Worm (Caenorhabditis elegans) whole organism, mixed stage, embryonic: ENCODE results near the gene cdh-7.

Experiments
- M03D4.4 ChIP-seq: sonication (generic microtip); optimal IDR thresholded peaks from 2 replicates; lab custom pipeline; 2017; ENCODE audit warnings: mild to moderate bottlenecking, missing genetic modification characterization, missing compliant biosample characterization
- bed-3 ChIP-seq: fragments of 200-800 bp; sonication (Bioruptor generic); optimal IDR thresholded peaks from 3 replicates; lab custom pipeline; 2018; ENCODE audit warnings: mild to moderate bottlenecking, missing genetic modification characterization, moderate library complexity, missing compliant biosample characterization
- blmp-1 ChIP-seq: fragments of 150-350 bp; optimal IDR thresholded peaks from 2 replicates; lab custom pipeline; 2014; ENCODE audit warnings: missing biosample characterization, missing genetic modification characterization
- ceh-39 ChIP-seq: fragments of 150-350 bp; optimal IDR thresholded peaks from 2 replicates; lab custom pipeline; 2014; ENCODE audit warnings: missing biosample characterization, missing genetic modification characterization
- ceh-43 ChIP-seq: fragments of 200-800 bp; sonication (Bioruptor generic); optimal IDR thresholded peaks from 2 replicates; lab custom pipeline; 2018; ENCODE audit warnings: mild to moderate bottlenecking, missing genetic modification characterization, moderate library complexity, missing compliant biosample characterization
- ceh-83 ChIP-seq: fragments of 200-800 bp; sonication (Bioruptor generic); optimal IDR thresholded peaks from 2 replicates; lab custom pipeline; 2018; ENCODE audit warnings: mild to moderate bottlenecking, missing genetic modification characterization, missing compliant biosample characterization
- ces-1 ChIP-seq: fragments of 150-350 bp; optimal IDR thresholded peaks from 2 replicates; lab custom pipeline; 2014; ENCODE audit warnings: missing biosample characterization, missing genetic modification reagents, missing genetic modification characterization
- cnd-1 ChIP-seq: fragments of 200-800 bp; sonication (Bioruptor generic); optimal IDR thresholded peaks from 2 replicates; lab custom pipeline; 2018; ENCODE audit warnings: mild to moderate bottlenecking, missing genetic modification characterization, missing compliant biosample characterization
- drap-1 ChIP-seq: fragments of 200-800 bp; sonication (Bioruptor generic); optimal IDR thresholded peaks from 3 replicates; lab custom pipeline; 2018; ENCODE audit warnings: mild to moderate bottlenecking, missing genetic modification characterization, missing compliant biosample characterization
- elt-1 ChIP-seq: sonication (generic microtip); optimal IDR thresholded peaks from 2 replicates; lab custom pipeline; 2017; ENCODE audit warnings: missing genetic modification characterization, mild to moderate bottlenecking, missing compliant biosample characterization, antibody characterized with exemption, moderate library complexity, borderline replicate concordance; ENCODE audit not compliant: insufficient read depth
- elt-3 ChIP-seq: fragments of 150-350 bp; optimal IDR thresholded peaks from 2 replicates; lab custom pipeline; 2014; ENCODE audit warnings: missing biosample characterization, missing genetic modification characterization
- flh-1 ChIP-seq: fragments of 200-800 bp; sonication (Bioruptor generic); optimal IDR thresholded peaks from 2 replicates; lab custom pipeline; 2018; ENCODE audit warnings: mild to moderate bottlenecking, missing genetic modification characterization, moderate library complexity, missing compliant biosample characterization
- ham-2 ChIP-seq: fragments of 200-800 bp; sonication (Bioruptor generic); optimal IDR thresholded peaks from 2 replicates; lab custom pipeline; 2018; ENCODE audit warnings: mild to moderate bottlenecking, missing genetic modification characterization, missing compliant biosample characterization
- hlh-1 ChIP-seq: fragments of 150-350 bp; optimal IDR thresholded peaks from 2 replicates; lab custom pipeline; 2014; ENCODE audit warnings: missing biosample characterization, missing genetic modification reagents, missing genetic modification characterization
- lin-13 ChIP-seq: fragments of 150-350 bp; optimal IDR thresholded peaks from 2 replicates; lab custom pipeline; 2014; ENCODE audit warnings: missing biosample characterization, missing genetic modification characterization
- lin-32 ChIP-seq: fragments of 200-800 bp; sonication (Bioruptor generic); optimal IDR thresholded peaks from 2 replicates; lab custom pipeline; 2018; ENCODE audit warnings: mild to moderate bottlenecking, missing genetic modification characterization, missing compliant biosample characterization
- lsy-2 ChIP-seq: fragments of 150-350 bp; optimal IDR thresholded peaks from 2 replicates; lab custom pipeline; 2014; ENCODE audit warnings: missing biosample characterization, missing genetic modification characterization
- mab-5 ChIP-seq: fragments of 150-350 bp; optimal IDR thresholded peaks from 2 replicates; lab custom pipeline; 2014; ENCODE audit warnings: missing biosample characterization, missing genetic modification characterization
- mep-1 ChIP-seq: fragments of 150-350 bp; optimal IDR thresholded peaks from 2 replicates; lab custom pipeline; 2017; ENCODE audit warnings: missing biosample characterization, missing genetic modification reagents, missing genetic modification characterization, inconsistent platforms
- mls-2 ChIP-seq: sonication (generic microtip); optimal IDR thresholded peaks from 2 replicates; lab custom pipeline; 2016; ENCODE audit warnings: mild to moderate bottlenecking, missing genetic modification characterization, moderate library complexity, missing compliant biosample characterization
- nhr-12 ChIP-seq: fragments of 150-350 bp; optimal IDR thresholded peaks from 2 replicates; lab custom pipeline; 2014; ENCODE audit warnings: missing biosample characterization, missing genetic modification characterization
- nhr-2 ChIP-seq: fragments of 150-350 bp; optimal IDR thresholded peaks from 2 replicates; lab custom pipeline; 2014; ENCODE audit warnings: missing biosample characterization, missing genetic modification characterization
- nhr-237 ChIP-seq: fragments of 150-350 bp; optimal IDR thresholded peaks from 2 replicates; lab custom pipeline; 2014; ENCODE audit warnings: missing biosample characterization, missing genetic modification characterization
- nhr-28 ChIP-seq: fragments of 150-350 bp; optimal IDR thresholded peaks from 2 replicates; lab custom pipeline; 2014; ENCODE audit warnings: missing biosample characterization, missing genetic modification characterization
- nhr-76 ChIP-seq: sonication (generic microtip); optimal IDR thresholded peaks from 2 replicates; lab custom pipeline; 2017; ENCODE audit warnings: missing biosample characterization, missing genetic modification characterization
- pha-4 ChIP-seq: fragments of 150-350 bp; optimal IDR thresholded peaks from 2 replicates; lab custom pipeline; 2018; ENCODE audit warnings: missing biosample characterization, missing genetic modification reagents, missing genetic modification characterization
- sem-2 ChIP-seq: fragments of 200-800 bp; sonication (Bioruptor generic); optimal IDR thresholded peaks from 2 replicates; lab custom pipeline; 2018; ENCODE audit warnings: mild to moderate bottlenecking, missing genetic modification characterization, missing compliant biosample characterization
- snpc-4 ChIP-seq: fragments of 150-350 bp; optimal IDR thresholded peaks from 2 replicates; lab custom pipeline; 2014; ENCODE audit warnings: missing biosample characterization, missing genetic modification characterization
- sptf-1 ChIP-seq: sonication (generic microtip); optimal IDR thresholded peaks from 2 replicates; lab custom pipeline; 2017; ENCODE audit warnings: mild to moderate bottlenecking, missing genetic modification characterization, moderate library complexity, missing compliant biosample characterization
- tbx-8 ChIP-seq: fragments of 200-800 bp; sonication (Bioruptor generic); optimal IDR thresholded peaks from 2 replicates; lab custom pipeline; 2018; ENCODE audit warnings: mild to moderate bottlenecking, missing genetic modification characterization, moderate library complexity, missing compliant biosample characterization
- unc-120 ChIP-seq: sonication (generic microtip); optimal IDR thresholded peaks from 2 replicates; lab custom pipeline; 2017; ENCODE audit warnings: missing genetic modification characterization, missing compliant biosample characterization; ENCODE audit not compliant: poor library complexity, severe bottlenecking
- unc-39 ChIP-seq: fragments of 150-350 bp; optimal IDR thresholded peaks from 2 replicates; lab custom pipeline; 2014; ENCODE audit warnings: missing biosample characterization, missing genetic modification characterization
- unc-62 ChIP-seq: fragments of 150-350 bp; optimal IDR thresholded peaks from 2 replicates; lab custom pipeline; 2014; ENCODE audit warnings: missing biosample characterization, missing genetic modification reagents, missing genetic modification characterization
- zip-8 ChIP-seq: fragments of 150-350 bp; optimal IDR thresholded peaks from 2 replicates; lab custom pipeline; 2014; ENCODE audit warnings: missing biosample characterization, missing genetic modification characterization
- ztf-11 ChIP-seq: fragments of 150-350 bp; optimal IDR thresholded peaks from 2 replicates; lab custom pipeline; 2014; ENCODE audit warnings: missing biosample characterization, missing genetic modification characterization

The cdh-7 gene

DNA sequence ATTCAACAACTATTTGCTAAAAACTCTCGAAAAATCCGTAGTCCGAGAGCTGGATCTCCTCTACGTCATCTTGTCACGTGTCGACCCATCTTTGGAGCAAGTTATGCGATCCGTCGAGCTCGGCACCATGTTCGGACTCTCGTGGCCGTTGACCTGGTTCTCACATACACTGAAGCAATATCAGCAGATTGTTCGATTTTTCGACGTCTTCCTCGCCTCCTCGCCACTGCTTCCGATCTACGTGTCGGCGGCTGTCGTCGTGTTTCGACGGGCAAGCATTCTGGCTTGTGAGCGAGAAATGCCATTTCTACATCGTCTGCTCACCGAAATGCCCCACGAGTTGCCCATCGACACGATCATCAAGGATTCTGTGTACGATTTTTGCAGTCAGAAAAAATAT lies 43.7 kb upstream of the cdh-7 start:
- TF ChIP-seq M03D4.4 (tag; lab: Kevin White, UChicago): no peak
- TF ChIP-seq blmp-1 (tag; lab: Kevin White, UChicago): no peak
- TF ChIP-seq hlh-1: no peak
- TF ChIP-seq nhr-76: no peak
- TF ChIP-seq ham-2 (GFP tag; lab: Kevin White, UChicago): no peak
- TF ChIP-seq zip-8 (tag; lab: Kevin White, UChicago): no peak
- TF ChIP-seq unc-39 (tag; lab: Kevin White, UChicago): no peak
- no peak for TF ChIP-seq ztf-11 (tag; lab: Kevin White, UChicago)
- TF ChIP-seq elt-3 (tag; lab: Kevin White, UChicago): no peak
- TF ChIP-seq ceh-43 (GFP tag; lab: Kevin White, UChicago): no peak
- no peak for TF ChIP-seq tbx-8
- no peak for TF ChIP-seq drap-1 (GFP tag; lab: Kevin White, UChicago)
- TF ChIP-seq nhr-12: no peak

DNA sequence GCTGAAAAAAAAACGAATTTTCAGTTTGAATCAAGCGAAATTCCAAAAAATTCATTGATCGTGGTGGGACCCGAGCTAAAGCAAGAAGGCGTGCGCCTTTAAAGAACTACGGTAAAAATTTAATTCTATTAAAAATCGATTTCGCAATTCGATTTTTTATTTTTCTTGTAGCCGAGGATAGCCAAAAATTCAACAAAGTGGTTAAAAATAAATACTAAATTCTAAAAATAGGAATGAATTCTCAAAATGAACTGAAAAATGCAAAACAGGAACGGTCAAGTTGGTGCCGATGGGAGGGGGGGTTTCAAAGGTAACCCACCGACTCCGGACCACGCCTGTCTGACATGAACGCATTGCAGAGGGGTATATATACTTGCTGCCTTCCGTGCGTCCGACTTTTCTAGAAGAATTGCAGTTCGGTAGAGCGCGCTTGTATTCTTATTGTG lies 41.9 kb upstream of the cdh-7 start:
- peak; percentile 27 for TF ChIP-seq unc-120 (tag; lab: Kevin White, UChicago)
- no peak for TF ChIP-seq zip-8 (tag; lab: Kevin White, UChicago)
- peak; percentile 25 for TF ChIP-seq tbx-8
- no peak for TF ChIP-seq lsy-2 (tag; lab: Kevin White, UChicago)
- TF ChIP-seq cnd-1 (tag; lab: Kevin White, UChicago): peak; percentile 28
- peak; percentile 71 for TF ChIP-seq ceh-83 (GFP tag; lab: Kevin White, UChicago)
- TF ChIP-seq sem-2 (GFP tag; lab: Kevin White, UChicago): no peak
- TF ChIP-seq, all 35 proteins: peak for 4

DNA sequence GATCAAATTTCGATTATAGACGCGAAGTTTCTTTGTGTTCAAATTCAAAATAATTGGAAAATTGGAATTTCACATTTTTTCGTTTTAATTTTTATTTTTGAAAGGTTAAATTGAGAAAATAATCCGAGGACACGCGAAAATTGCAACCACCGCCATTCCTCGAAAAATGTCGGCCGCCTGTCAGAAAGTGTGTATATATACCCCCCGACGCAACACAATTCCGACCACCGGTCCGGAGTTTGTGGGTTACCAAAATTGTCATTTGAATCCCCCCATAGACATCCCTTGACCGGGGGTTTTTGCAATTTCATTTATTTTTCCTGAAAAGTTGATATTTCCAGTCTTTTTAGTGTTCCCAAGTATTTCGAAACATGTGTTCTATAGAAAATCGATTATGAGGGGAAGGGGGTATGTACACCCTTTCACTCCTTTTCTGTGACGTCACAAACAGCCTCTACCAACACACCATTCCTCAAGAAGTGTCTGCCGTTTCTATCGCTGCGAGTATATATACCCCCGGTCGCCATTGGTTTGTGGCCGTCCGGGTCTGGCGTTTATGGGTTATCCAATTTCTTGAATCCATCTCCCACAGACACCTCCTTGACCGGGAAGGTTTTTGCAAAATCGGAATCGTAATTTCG lies 38.6 kb upstream of the cdh-7 start, which contains the start of gene W01D2.3:
TSS of gene W01D2.3 (minus strand) at position 51 of the 641 bp plus-strand sequence.
- peak; percentile 87 for TF ChIP-seq bed-3 (GFP tag; lab: Kevin White, UChicago)
- peak; percentile 93 for TF ChIP-seq M03D4.4 (tag; lab: Kevin White, UChicago)
- TF ChIP-seq hlh-1: peak; percentile 0
- TF ChIP-seq sptf-1 (tag; lab: Kevin White, UChicago): peak; percentile 96
- TF ChIP-seq sem-2 (GFP tag; lab: Kevin White, UChicago): peak; percentile 75
- peak; percentile 22 for TF ChIP-seq nhr-12
- TF ChIP-seq mab-5 (tag; lab: Kevin White, UChicago): no peak
- peak; percentile 87 for TF ChIP-seq flh-1 (GFP tag; lab: Kevin White, UChicago)
- TF ChIP-seq tbx-8: peak; percentile 93
- peak; percentile 17 for TF ChIP-seq nhr-237
- peak; percentile 60 for TF ChIP-seq ces-1 (GFP tag; lab: Kevin White, UChicago)
- TF ChIP-seq mep-1 (tag; lab: Kevin White, UChicago): peak; percentile 88
- peak; percentile 58 for TF ChIP-seq lsy-2 (tag; lab: Kevin White, UChicago)
- TF ChIP-seq elt-3 (tag; lab: Kevin White, UChicago): peak; percentile 23
- TF ChIP-seq ztf-11 (tag; lab: Kevin White, UChicago): peak; percentile 14
- TF ChIP-seq ceh-39: peak; percentile 12
- peak; percentile 97 for TF ChIP-seq mls-2 (tag; lab: Kevin White, UChicago)
- peak; percentile 36 for TF ChIP-seq pha-4 (tag; lab: Kevin White, UChicago)
- TF ChIP-seq nhr-28 (tag; lab: Kevin White, UChicago): peak; percentile 29
- TF ChIP-seq drap-1 (GFP tag; lab: Kevin White, UChicago): peak; percentile 95
- TF ChIP-seq ham-2 (GFP tag; lab: Kevin White, UChicago): peak; percentile 86
- TF ChIP-seq ceh-83 (GFP tag; lab: Kevin White, UChicago): peak; percentile 94
- no peak for TF ChIP-seq blmp-1 (tag; lab: Kevin White, UChicago)
- peak; percentile 92 for TF ChIP-seq unc-120 (tag; lab: Kevin White, UChicago)
- TF ChIP-seq elt-1 (tag; lab: Kevin White, UChicago): no peak
- TF ChIP-seq snpc-4 (tag; lab: Kevin White, UChicago): no peak
- TF ChIP-seq unc-62 (GFP tag; lab: Kevin White, UChicago): peak; percentile 63
- peak; percentile 71 for TF ChIP-seq unc-39 (tag; lab: Kevin White, UChicago)
- TF ChIP-seq ceh-43 (GFP tag; lab: Kevin White, UChicago): peak; percentile 90
- peak; percentile 89 for TF ChIP-seq lin-32
- TF ChIP-seq cnd-1 (tag; lab: Kevin White, UChicago): peak; percentile 95
- peak; percentile 6 for TF ChIP-seq nhr-76
- TF ChIP-seq nhr-2: peak; percentile 22
- peak; percentile 45 for TF ChIP-seq lin-13 (tag; lab: Kevin White, UChicago)
- TF ChIP-seq zip-8 (tag; lab: Kevin White, UChicago): peak; percentile 49
